Worm (Caenorhabditis elegans): ENCODE data around the gene Y71H2AM.29.

DNA sequence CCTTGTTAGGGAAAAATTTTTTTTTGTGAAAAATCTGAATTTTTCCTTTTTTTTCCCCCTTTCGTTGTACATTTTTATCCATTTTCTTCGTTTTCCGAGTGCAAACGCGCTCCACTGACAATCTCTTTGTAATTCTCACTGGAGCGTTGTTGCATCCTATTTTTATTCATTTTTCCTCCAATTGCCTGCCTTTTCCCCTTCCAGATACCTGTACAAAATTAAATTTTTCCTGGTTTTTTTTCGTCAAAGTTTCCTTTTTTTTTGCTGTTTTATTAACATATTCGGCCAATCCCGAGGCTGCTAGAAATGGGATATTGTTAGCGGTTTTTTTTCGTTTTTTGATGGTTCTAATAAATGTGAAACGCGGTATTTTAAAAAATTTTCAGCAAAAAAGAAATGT lies 21.2 kb upstream of the Y71H2AM.29 start:
- TF ChIP-seq ama-1 (optimal IDR thresholded peaks at IDR 0.05), result no peak
- 0 out of 2 replicates have a peak, but pooled peaks have one; percentile 9 for TF ChIP-seq pes-1 (GFP tag; IDR thresholded peaks at IDR 0.05)
- TF ChIP-seq ceh-13 (GFP tag; optimal IDR thresholded peaks at IDR 0.05), result no peak
- TF ChIP-seq B0310.2 (tag; optimal IDR thresholded peaks at IDR 0.05), result no peak
- TF ChIP-seq hnd-1 (tag; optimal IDR thresholded peaks at IDR 0.05), result no peak

All from whole organism, early embryonic.